Worm (Caenorhabditis elegans) whole organism, young adult: ENCODE measurements around the gene ceh-88.
A peak's percentile ranks its signal among the peaks of the same experiment; 100 is the strongest.

ENCODE experiments used
- C17E4.6 ChIP-seq: fragments of 200-800 bp; sonication (Bioruptor generic); IDR thresholded peaks from 2 replicates; pipeline ENCODE4 v1.3.6; 2022; ENCODE audit warnings: missing genetic modification reagents, missing genetic modification characterization, missing compliant biosample characterization
- D2030.7 ChIP-seq: fragments of 200-800 bp; sonication (Bioruptor generic); IDR thresholded peaks from 2 replicates; pipeline ENCODE4 v1.3.6; 2022; ENCODE audit warnings: missing genetic modification reagents, missing genetic modification characterization, missing compliant biosample characterization
- F23B12.7 ChIP-seq: sonication (generic microtip); optimal IDR thresholded peaks from 2 replicates; lab custom pipeline; 2017; ENCODE audit warnings: missing genetic modification characterization, mild to moderate bottlenecking, missing compliant biosample characterization, antibody characterized with exemption, moderate library complexity; ENCODE audit not compliant: insufficient read depth
- F37B4.10 ChIP-seq: fragments of 200-800 bp; sonication (Bioruptor generic); IDR thresholded peaks from 2 replicates; pipeline ENCODE4 v1.3.6; 2022; ENCODE audit warnings: missing genetic modification characterization, missing compliant biosample characterization
- F39B2.1 ChIP-seq: fragments of 200-800 bp; sonication (Bioruptor generic); IDR thresholded peaks from 2 replicates; pipeline ENCODE4 v1.3.6; 2022; ENCODE audit warnings: missing genetic modification reagents, missing genetic modification characterization, missing compliant biosample characterization
- F57A8.1 ChIP-seq: fragments of 200-800 bp; sonication (Bioruptor generic); optimal IDR thresholded peaks from 2 replicates; lab custom pipeline; 2018; ENCODE audit warnings: mild to moderate bottlenecking, missing genetic modification characterization, moderate library complexity, missing compliant biosample characterization
- F57C9.4 ChIP-seq: sonication (generic microtip); optimal IDR thresholded peaks from 2 replicates; lab custom pipeline; 2017; ENCODE audit warnings: mild to moderate bottlenecking, missing genetic modification characterization, missing compliant biosample characterization
- K11D2.4 ChIP-seq: fragments of 200-800 bp; sonication (Bioruptor generic); IDR thresholded peaks from 2 replicates; pipeline ENCODE4 v1.3.6; 2022; ENCODE audit warnings: missing genetic modification reagents, missing genetic modification characterization, missing compliant biosample characterization
- K12H6.12 ChIP-seq: fragments of 200-800 bp; sonication (Bioruptor generic); optimal IDR thresholded peaks from 2 replicates; lab custom pipeline; 2018; ENCODE audit warnings: mild to moderate bottlenecking, missing genetic modification characterization, missing compliant biosample characterization
- Y79H2A.3 ChIP-seq: fragments of 200-800 bp; sonication (Bioruptor generic); conservative IDR thresholded peaks from 2 replicates; pipeline ENCODE4 v1.3.6; 2022; ENCODE audit warnings: missing genetic modification reagents, missing genetic modification characterization, missing compliant biosample characterization
- ama-1 ChIP-seq, 3 experiments: fragments of 150-350 bp in 1 of 3; sonication (generic microtip) in 2 of 3; optimal IDR thresholded peaks; 2 replicates each; lab custom pipeline; 2014 to 2018; ENCODE audit warnings: missing biosample characterization in 2 of 3, missing genetic modification characterization in 2 of 3, missing genetic modification reagents in 2 of 3
- aptf-2 ChIP-seq: fragments of 200-800 bp; sonication (Bioruptor generic); conservative IDR thresholded peaks from 2 replicates; pipeline ENCODE4 v1.3.6; 2022; ENCODE audit warnings: missing genetic modification reagents, missing genetic modification characterization, missing compliant biosample characterization
- aptf-3 ChIP-seq: fragments of 200-800 bp; sonication (Bioruptor generic); IDR thresholded peaks from 2 replicates; pipeline ENCODE4 v1.3.6; 2022; ENCODE audit warnings: missing genetic modification characterization, missing compliant biosample characterization
- bed-2 ChIP-seq: fragments of 200-800 bp; sonication (Bioruptor generic); IDR thresholded peaks from 2 replicates; pipeline ENCODE4 v1.3.6; 2022; ENCODE audit warnings: missing genetic modification reagents, missing genetic modification characterization, missing compliant biosample characterization
- cebp-1 ChIP-seq, 2 experiments: fragments of 200-800 bp in 1 of 2; sonication (Bioruptor generic) in 1 of 2; sonication (generic microtip) in 1 of 2; IDR thresholded peaks in 1 of 2; optimal IDR thresholded peaks in 1 of 2; 2 replicates each; pipeline versions ENCODE4 v1.3.6 to Lab custom; 2017 to 2022; ENCODE audit warnings: missing compliant biosample characterization in 2 of 2, missing genetic modification characterization in 2 of 2, mild to moderate bottlenecking in 1 of 2, missing genetic modification reagents in 1 of 2, moderate library complexity in 1 of 2
- ceh-91 ChIP-seq: fragments of 200-800 bp; sonication (Bioruptor generic); IDR thresholded peaks from 2 replicates; pipeline ENCODE4 v1.3.6; 2022; ENCODE audit warnings: missing genetic modification reagents, missing genetic modification characterization, missing compliant biosample characterization
- chd-7 ChIP-seq: sonication (generic microtip); optimal IDR thresholded peaks from 2 replicates; lab custom pipeline; 2016; ENCODE audit warnings: mild to moderate bottlenecking, missing genetic modification characterization, moderate library complexity, missing compliant biosample characterization
- dox-1 ChIP-seq: fragments of 200-800 bp; sonication (Bioruptor generic); IDR thresholded peaks from 2 replicates; pipeline ENCODE4 v1.3.6; 2022; ENCODE audit warnings: missing genetic modification reagents, missing genetic modification characterization, missing compliant biosample characterization
- egrh-3 ChIP-seq: fragments of 200-800 bp; sonication (Bioruptor generic); IDR thresholded peaks from 2 replicates; pipeline ENCODE4 v1.3.6; 2022; ENCODE audit warnings: missing genetic modification reagents, missing genetic modification characterization, missing compliant biosample characterization
- ekl-4 ChIP-seq: fragments of 200-800 bp; sonication (Bioruptor generic); IDR thresholded peaks from 2 replicates; pipeline ENCODE4 v1.3.6; 2022; ENCODE audit warnings: missing genetic modification reagents, missing genetic modification characterization, missing compliant biosample characterization
- let-526 ChIP-seq: fragments of 200-800 bp; sonication (Bioruptor generic); IDR thresholded peaks from 2 replicates; pipeline ENCODE4 v1.3.6; 2022; ENCODE audit warnings: missing genetic modification reagents, missing genetic modification characterization, missing compliant biosample characterization
- lin-40 ChIP-seq: sonication (generic microtip); optimal IDR thresholded peaks from 2 replicates; lab custom pipeline; 2016; ENCODE audit warnings: missing genetic modification characterization, mild to moderate bottlenecking, missing compliant biosample characterization, missing genotype, missing genetic modification reagents
- madf-10 ChIP-seq: sonication (generic microtip); optimal IDR thresholded peaks from 2 replicates; lab custom pipeline; 2016; ENCODE audit warnings: mild to moderate bottlenecking, missing genetic modification characterization, missing compliant biosample characterization
- madf-3 ChIP-seq: fragments of 200-800 bp; sonication (Bioruptor generic); IDR thresholded peaks from 2 replicates; pipeline ENCODE4 v1.3.6; 2022; ENCODE audit warnings: missing genetic modification reagents, missing genetic modification characterization, missing compliant biosample characterization
- mcd-1 ChIP-seq: fragments of 200-800 bp; sonication (Bioruptor generic); IDR thresholded peaks from 2 replicates; pipeline ENCODE4 v1.3.6; 2022; ENCODE audit warnings: missing genetic modification reagents, missing genetic modification characterization, missing compliant biosample characterization
- mel-28 ChIP-seq: sonication (generic microtip); optimal IDR thresholded peaks from 2 replicates; lab custom pipeline; 2016; ENCODE audit warnings: borderline replicate concordance, mild to moderate bottlenecking, missing genetic modification characterization, missing compliant biosample characterization
- nfya-2 ChIP-seq: fragments of 200-800 bp; sonication (Bioruptor generic); IDR thresholded peaks from 2 replicates; pipeline ENCODE4 v1.3.6; 2022; ENCODE audit warnings: missing genetic modification reagents, missing genetic modification characterization, missing compliant biosample characterization
- nfyb-1 ChIP-seq: fragments of 200-800 bp; sonication (Bioruptor generic); IDR thresholded peaks from 2 replicates; pipeline ENCODE4 v1.3.6; 2022; ENCODE audit warnings: missing genetic modification reagents, missing genetic modification characterization, missing compliant biosample characterization
- nhr-80 ChIP-seq: sonication (generic microtip); optimal IDR thresholded peaks from 2 replicates; lab custom pipeline; 2016; ENCODE audit warnings: missing genetic modification characterization, missing compliant biosample characterization
- rcor-1 ChIP-seq: fragments of 200-800 bp; sonication (Bioruptor generic); IDR thresholded peaks from 2 replicates; pipeline ENCODE4 v1.3.6; 2022; ENCODE audit warnings: missing genetic modification reagents, missing genetic modification characterization, missing compliant biosample characterization
- somi-1 ChIP-seq: fragments of 200-800 bp; sonication (Bioruptor generic); optimal IDR thresholded peaks from 2 replicates; lab custom pipeline; 2018; ENCODE audit warnings: mild to moderate bottlenecking, missing genetic modification characterization, missing compliant biosample characterization
- tlf-1 ChIP-seq: fragments of 200-800 bp; sonication (Bioruptor generic); optimal IDR thresholded peaks from 2 replicates; lab custom pipeline; 2018; ENCODE audit warnings: mild to moderate bottlenecking, missing genetic modification characterization, missing compliant biosample characterization
- ztf-18 ChIP-seq: sonication (generic microtip); optimal IDR thresholded peaks from 2 replicates; lab custom pipeline; 2016; ENCODE audit warnings: missing genotype, mild to moderate bottlenecking, missing genetic modification characterization, missing compliant biosample characterization
- ztf-28 ChIP-seq: fragments of 200-800 bp; sonication (Bioruptor generic); IDR thresholded peaks from 2 replicates; pipeline ENCODE4 v1.3.6; 2022; ENCODE audit warnings: missing genetic modification reagents, missing genetic modification characterization, missing compliant biosample characterization
- ztf-3 ChIP-seq: fragments of 200-800 bp; sonication (Bioruptor generic); optimal IDR thresholded peaks from 2 replicates; lab custom pipeline; 2018; ENCODE audit warnings: mild to moderate bottlenecking, missing genetic modification characterization, missing compliant biosample characterization
- ztf-6 ChIP-seq: fragments of 200-800 bp; sonication (Bioruptor generic); IDR thresholded peaks from 2 replicates; pipeline ENCODE4 v1.3.6; 2022; ENCODE audit warnings: missing genetic modification reagents, missing genetic modification characterization, missing compliant biosample characterization

ceh-88 gene

ce11 chrIV:17280441-17280939, 48.5 kb upstream of the ceh-88 start:
- no peak for TF ChIP-seq mel-28
- no peak for TF ChIP-seq nhr-80 (tag; lab: Kevin White, UChicago)
- TF ChIP-seq C17E4.6 = no peak
- no peak for TF ChIP-seq F57C9.4 (tag; lab: Kevin White, UChicago)
- no peak for TF ChIP-seq K11D2.4 (GFP tag; lab: Robert Waterston, UW)
- no peak for TF ChIP-seq F37B4.10 (GFP tag; lab: Robert Waterston, UW)
- peak; percentile 2; the same call in 1 of the 2 replicates for TF ChIP-seq nfyb-1
- no peak for TF ChIP-seq K12H6.12 (tag; lab: Kevin White, UChicago)
- TF ChIP-seq F57A8.1 (GFP tag; lab: Kevin White, UChicago) = peak; percentile 10
- no peak for TF ChIP-seq ztf-18
- peak; percentile 2; the same call in 1 of the 2 replicates for TF ChIP-seq madf-3 (GFP tag; lab: Robert Waterston, UW)
- no peak for TF ChIP-seq ztf-28 (GFP tag; lab: Robert Waterston, UW)
- TF ChIP-seq mcd-1 = 0 out of 2 replicates have a peak, but pooled peaks have one; percentile 3
- TF ChIP-seq D2030.7 (GFP tag; lab: Robert Waterston, UW) = no peak
- no peak for TF ChIP-seq F23B12.7 (tag; lab: Kevin White, UChicago)
- TF ChIP-seq aptf-3 (GFP tag; lab: Robert Waterston, UW) = 0 out of 2 replicates have a peak, but pooled peaks have one; percentile 1
- TF ChIP-seq dox-1 (GFP tag; lab: Robert Waterston, UW) = peak; percentile 2; the same call in 1 of the 2 replicates
- TF ChIP-seq tlf-1 (GFP tag; lab: Kevin White, UChicago) = no peak
- TF ChIP-seq ama-1 (optimal IDR thresholded peaks at IDR 0.05; lab: Kevin White, UChicago) = peak; percentile 81
- TF ChIP-seq ama-1 (GFP tag; optimal IDR thresholded peaks at IDR 0.05; lab: Kevin White, UChicago) = no peak
- TF ChIP-seq chd-7 (tag; lab: Kevin White, UChicago) = no peak
- no peak for TF ChIP-seq lin-40
- no peak for TF ChIP-seq rcor-1 (GFP tag; lab: Robert Waterston, UW)
- TF ChIP-seq F39B2.1 (GFP tag; lab: Robert Waterston, UW) = no peak
- no peak for TF ChIP-seq let-526 (GFP tag; lab: Robert Waterston, UW)
- TF ChIP-seq nfya-2 (GFP tag; lab: Robert Waterston, UW) = no peak
- TF ChIP-seq madf-10 = no peak
- TF ChIP-seq ekl-4 = 0 out of 2 replicates have a peak, but pooled peaks have one; percentile 6
- no peak for TF ChIP-seq bed-2 (GFP tag; lab: Robert Waterston, UW)
- TF ChIP-seq ztf-6 = no peak
- no peak for TF ChIP-seq aptf-2 (GFP tag; lab: Robert Waterston, UW)
- TF ChIP-seq ztf-3 (GFP tag; lab: Kevin White, UChicago) = no peak
- TF ChIP-seq ceh-91 = no peak
- no peak for TF ChIP-seq somi-1 (GFP tag; lab: Kevin White, UChicago)
- no peak for TF ChIP-seq cebp-1 (GFP tag; IDR thresholded peaks at IDR 0.05; lab: Robert Waterston, UW)
- TF ChIP-seq cebp-1 (tag; optimal IDR thresholded peaks at IDR 0.05; lab: Kevin White, UChicago) = no peak
- TF ChIP-seq egrh-3 (GFP tag; lab: Robert Waterston, UW) = no peak
- no peak for TF ChIP-seq Y79H2A.3 (GFP tag; lab: Robert Waterston, UW)
